Worm (Caenorhabditis elegans) whole organism, young adult: ENCODE measurements around the gene C56G2.9.

Source experiments
- F23B12.7 ChIP-seq: sonication (generic microtip); optimal IDR thresholded peaks from 2 replicates; lab custom pipeline; 2017; ENCODE audit warnings: missing genetic modification characterization, mild to moderate bottlenecking, missing compliant biosample characterization, antibody characterized with exemption, moderate library complexity; ENCODE audit not compliant: insufficient read depth
- F37B4.10 ChIP-seq: fragments of 200-800 bp; sonication (Bioruptor generic); IDR thresholded peaks from 2 replicates; pipeline ENCODE4 v1.3.6; 2022; ENCODE audit warnings: missing genetic modification characterization, missing compliant biosample characterization
- F49E8.2 ChIP-seq: sonication (generic microtip); optimal IDR thresholded peaks from 3 replicates; lab custom pipeline; 2017; ENCODE audit warnings: missing genetic modification characterization, mild to moderate bottlenecking, missing compliant biosample characterization, antibody characterized with exemption, moderate library complexity; ENCODE audit not compliant: insufficient read depth
- F52B5.7 ChIP-seq: sonication (generic microtip); optimal IDR thresholded peaks from 2 replicates; lab custom pipeline; 2016; ENCODE audit warnings: mild to moderate bottlenecking, missing genetic modification characterization, missing compliant biosample characterization
- F55B11.4 ChIP-seq: sonication (generic microtip); optimal IDR thresholded peaks from 2 replicates; lab custom pipeline; 2016; ENCODE audit warnings: missing compliant biosample characterization, missing genetic modification characterization, borderline replicate concordance; ENCODE audit not compliant: insufficient read depth
- F57A8.1 ChIP-seq: fragments of 200-800 bp; sonication (Bioruptor generic); optimal IDR thresholded peaks from 2 replicates; lab custom pipeline; 2018; ENCODE audit warnings: mild to moderate bottlenecking, missing genetic modification characterization, moderate library complexity, missing compliant biosample characterization
- ama-1 ChIP-seq, 3 experiments: fragments of 150-350 bp in 1 of 3; sonication (generic microtip) in 2 of 3; optimal IDR thresholded peaks; 2 replicates each; lab custom pipeline; 2014 to 2018; ENCODE audit warnings: missing biosample characterization in 2 of 3, missing genetic modification characterization in 2 of 3, missing genetic modification reagents in 2 of 3
- aptf-3 ChIP-seq: fragments of 200-800 bp; sonication (Bioruptor generic); IDR thresholded peaks from 2 replicates; pipeline ENCODE4 v1.3.6; 2022; ENCODE audit warnings: missing genetic modification characterization, missing compliant biosample characterization
- ccch-3 ChIP-seq: fragments of 200-800 bp; sonication (Bioruptor generic); optimal IDR thresholded peaks from 2 replicates; lab custom pipeline; 2018; ENCODE audit warnings: mild to moderate bottlenecking, missing genetic modification characterization, missing compliant biosample characterization
- cebp-2 ChIP-seq: fragments of 200-800 bp; sonication (Bioruptor generic); IDR thresholded peaks from 2 replicates; pipeline ENCODE4 v1.3.6; 2022; ENCODE audit warnings: missing genetic modification characterization, missing compliant biosample characterization
- ceh-27 ChIP-seq: fragments of 200-800 bp; sonication (Bioruptor generic); optimal IDR thresholded peaks from 2 replicates; lab custom pipeline; 2018; ENCODE audit warnings: mild to moderate bottlenecking, missing genetic modification characterization, moderate library complexity, missing compliant biosample characterization
- ceh-58 ChIP-seq: fragments of 200-800 bp; sonication (Bioruptor generic); IDR thresholded peaks from 2 replicates; pipeline ENCODE4 v1.3.6; 2022; ENCODE audit warnings: missing genetic modification characterization, missing compliant biosample characterization
- die-1 ChIP-seq: sonication (generic microtip); optimal IDR thresholded peaks from 2 replicates; lab custom pipeline; 2016; ENCODE audit warnings: missing genotype, mild to moderate bottlenecking, missing genetic modification characterization, missing compliant biosample characterization
- dox-1 ChIP-seq: fragments of 200-800 bp; sonication (Bioruptor generic); IDR thresholded peaks from 2 replicates; pipeline ENCODE4 v1.3.6; 2022; ENCODE audit warnings: missing genetic modification reagents, missing genetic modification characterization, missing compliant biosample characterization
- ets-4 ChIP-seq: fragments of 200-800 bp; sonication (Bioruptor generic); optimal IDR thresholded peaks from 2 replicates; lab custom pipeline; 2018; ENCODE audit warnings: mild to moderate bottlenecking, missing genetic modification characterization, missing compliant biosample characterization
- fkh-3 ChIP-seq: sonication (generic microtip); optimal IDR thresholded peaks from 2 replicates; lab custom pipeline; 2016; ENCODE audit warnings: mild to moderate bottlenecking, missing genetic modification characterization, missing compliant biosample characterization
- him-1 ChIP-seq: sonication (generic microtip); optimal IDR thresholded peaks from 2 replicates; lab custom pipeline; 2016; ENCODE audit warnings: missing genotype, missing genetic modification reagents, missing genetic modification characterization, missing compliant biosample characterization
- hsf-1 ChIP-seq: fragments of 200-800 bp; sonication (Bioruptor generic); IDR thresholded peaks from 2 replicates; pipeline ENCODE4 v1.3.6; 2022; ENCODE audit warnings: missing genetic modification reagents, missing genetic modification characterization, missing compliant biosample characterization
- lin-35 ChIP-seq, 3 experiments: fragments of 150-350 bp in 2 of 3; sonication (generic microtip) in 1 of 3; optimal IDR thresholded peaks; 2 replicates each; lab custom pipeline; 2014 to 2018; ENCODE audit warnings: missing biosample characterization in 3 of 3, missing genetic modification characterization in 3 of 3, missing genetic modification reagents in 3 of 3
- lin-40 ChIP-seq: sonication (generic microtip); optimal IDR thresholded peaks from 2 replicates; lab custom pipeline; 2016; ENCODE audit warnings: missing genetic modification characterization, mild to moderate bottlenecking, missing compliant biosample characterization, missing genotype, missing genetic modification reagents
- lir-1 ChIP-seq: fragments of 200-800 bp; sonication (Bioruptor generic); conservative IDR thresholded peaks from 2 replicates; pipeline ENCODE4 v1.3.6; 2022; ENCODE audit warnings: missing genetic modification reagents, missing genetic modification characterization, missing compliant biosample characterization
- lsl-1 ChIP-seq: fragments of 200-800 bp; sonication (Bioruptor generic); optimal IDR thresholded peaks from 2 replicates; lab custom pipeline; 2018; ENCODE audit warnings: mild to moderate bottlenecking, missing genetic modification characterization, moderate library complexity, missing compliant biosample characterization
- lsy-27 ChIP-seq: sonication (generic microtip); optimal IDR thresholded peaks from 2 replicates; lab custom pipeline; 2017; ENCODE audit warnings: missing genetic modification characterization, mild to moderate bottlenecking, missing compliant biosample characterization, antibody characterized with exemption, missing genotype, borderline replicate concordance; ENCODE audit not compliant: insufficient read depth
- madf-10 ChIP-seq: sonication (generic microtip); optimal IDR thresholded peaks from 2 replicates; lab custom pipeline; 2016; ENCODE audit warnings: mild to moderate bottlenecking, missing genetic modification characterization, missing compliant biosample characterization
- madf-3 ChIP-seq: fragments of 200-800 bp; sonication (Bioruptor generic); IDR thresholded peaks from 2 replicates; pipeline ENCODE4 v1.3.6; 2022; ENCODE audit warnings: missing genetic modification reagents, missing genetic modification characterization, missing compliant biosample characterization
- madf-6 ChIP-seq: fragments of 200-800 bp; sonication (Bioruptor generic); IDR thresholded peaks from 2 replicates; pipeline ENCODE4 v1.3.6; 2022; ENCODE audit warnings: missing genetic modification reagents, missing genetic modification characterization, missing compliant biosample characterization
- madf-8 ChIP-seq: fragments of 200-800 bp; sonication (Bioruptor generic); conservative IDR thresholded peaks from 2 replicates; pipeline ENCODE4 v1.3.6; 2022; ENCODE audit warnings: missing genetic modification reagents, missing genetic modification characterization, missing compliant biosample characterization
- mcd-1 ChIP-seq: fragments of 200-800 bp; sonication (Bioruptor generic); IDR thresholded peaks from 2 replicates; pipeline ENCODE4 v1.3.6; 2022; ENCODE audit warnings: missing genetic modification reagents, missing genetic modification characterization, missing compliant biosample characterization
- nfya-1 ChIP-seq: sonication (generic microtip); optimal IDR thresholded peaks from 2 replicates; lab custom pipeline; 2017; ENCODE audit warnings: antibody characterized with exemption, missing compliant biosample characterization, missing genetic modification characterization, borderline replicate concordance; ENCODE audit not compliant: insufficient read depth
- nfya-2 ChIP-seq: fragments of 200-800 bp; sonication (Bioruptor generic); IDR thresholded peaks from 2 replicates; pipeline ENCODE4 v1.3.6; 2022; ENCODE audit warnings: missing genetic modification reagents, missing genetic modification characterization, missing compliant biosample characterization
- nhr-80 ChIP-seq: sonication (generic microtip); optimal IDR thresholded peaks from 2 replicates; lab custom pipeline; 2016; ENCODE audit warnings: missing genetic modification characterization, missing compliant biosample characterization
- nhr-90 ChIP-seq: sonication (generic microtip); optimal IDR thresholded peaks from 2 replicates; lab custom pipeline; 2016; ENCODE audit warnings: missing genotype, mild to moderate bottlenecking, missing genetic modification characterization, missing compliant biosample characterization
- pha-4 ChIP-seq: fragments of 150-350 bp; sonication (generic microtip); optimal IDR thresholded peaks from 2 replicates; lab custom pipeline; 2014; ENCODE audit warnings: missing biosample characterization, missing genetic modification reagents, missing genetic modification characterization
- repo-1 ChIP-seq: sonication (generic microtip); optimal IDR thresholded peaks from 2 replicates; lab custom pipeline; 2017; ENCODE audit warnings: mild to moderate bottlenecking, missing genetic modification characterization, missing compliant biosample characterization
- rpc-1 ChIP-seq, 2 experiments: fragments of 150-350 bp in 1 of 2; sonication (generic microtip) in 1 of 2; optimal IDR thresholded peaks; 2 replicates each; lab custom pipeline; 2014 to 2018; ENCODE audit warnings: missing biosample characterization in 1 of 2, missing genetic modification characterization in 1 of 2, missing genetic modification reagents in 1 of 2, missing genotype in 1 of 2
- sea-2 ChIP-seq: fragments of 200-800 bp; sonication (Bioruptor generic); IDR thresholded peaks from 2 replicates; pipeline ENCODE4 v1.3.6; 2022; ENCODE audit warnings: missing genetic modification characterization, missing compliant biosample characterization
- somi-1 ChIP-seq: fragments of 200-800 bp; sonication (Bioruptor generic); optimal IDR thresholded peaks from 2 replicates; lab custom pipeline; 2018; ENCODE audit warnings: mild to moderate bottlenecking, missing genetic modification characterization, missing compliant biosample characterization
- unc-62 ChIP-seq: fragments of 150-350 bp; optimal IDR thresholded peaks from 2 replicates; lab custom pipeline; 2014; ENCODE audit warnings: missing biosample characterization, missing genetic modification reagents, missing genetic modification characterization
- xnd-1 ChIP-seq: sonication (generic microtip); optimal IDR thresholded peaks from 2 replicates; lab custom pipeline; 2016; ENCODE audit warnings: missing genotype, missing genetic modification reagents, missing genetic modification characterization, missing compliant biosample characterization
- ztf-18 ChIP-seq: sonication (generic microtip); optimal IDR thresholded peaks from 2 replicates; lab custom pipeline; 2016; ENCODE audit warnings: missing genotype, mild to moderate bottlenecking, missing genetic modification characterization, missing compliant biosample characterization
- ztf-22 ChIP-seq: fragments of 200-800 bp; sonication (Bioruptor generic); optimal IDR thresholded peaks from 2 replicates; lab custom pipeline; 2018; ENCODE audit warnings: mild to moderate bottlenecking, missing genetic modification characterization, moderate library complexity, missing compliant biosample characterization
- ztf-6 ChIP-seq: fragments of 200-800 bp; sonication (Bioruptor generic); IDR thresholded peaks from 2 replicates; pipeline ENCODE4 v1.3.6; 2022; ENCODE audit warnings: missing genetic modification reagents, missing genetic modification characterization, missing compliant biosample characterization

The C56G2.9 gene

ce11 chrIII:6343229-6343628, at the start of gene C56G2.9:
TSS of gene C56G2.9 (minus strand) at chrIII:6343329.
- TF ChIP-seq repo-1 (tag; lab: Kevin White, UChicago) (no peak), nhr-80 (tag; lab: Kevin White, UChicago) (no peak), madf-10 (tag; lab: Kevin White, UChicago) (no peak), nfya-2 (no peak)
- TF ChIP-seq, all 124 proteins: peak for 0

ce11 chrIII:6390644-6391043, 47.5 kb upstream of the C56G2.9 start, which contains the start of gene smrc-1:
TSS of gene smrc-1 (plus strand) at chrIII:6390944.
- TF ChIP-seq rpc-1 (optimal IDR thresholded peaks at IDR 0.05; lab: Kevin White, UChicago) (no peak), rpc-1 (tag; optimal IDR thresholded peaks at IDR 0.05; lab: Kevin White, UChicago) (no peak), unc-62 (GFP tag; lab: Kevin White, UChicago) (no peak), nfya-1 (no peak), madf-3 (GFP tag; lab: Robert Waterston, UW) (no peak), xnd-1 (tag; lab: Kevin White, UChicago) (no peak), ccch-3 (GFP tag; lab: Kevin White, UChicago) (no peak), dox-1 (GFP tag; lab: Robert Waterston, UW) (no peak), lsy-27 (tag; lab: Kevin White, UChicago) (no peak), lsl-1 (GFP tag; lab: Kevin White, UChicago) (no peak), ceh-58 (GFP tag; lab: Robert Waterston, UW) (no peak), lin-40 (tag; lab: Kevin White, UChicago) (no peak)
- TF ChIP-seq, all 124 proteins: peak for 0

- TF ChIP-seq F55B11.4 (no peak), nhr-90 (no peak), lsl-1 (GFP tag; lab: Kevin White, UChicago) (peak; percentile 0)
Observed at ce11 chrIII:6389533-6389932, 46.4 kb upstream of the C56G2.9 start, which contains the start of gene C16A3.2. TSS of gene C16A3.2 (plus strand) at chrIII:6389833.

- no peak for TF ChIP-seq F37B4.10 (GFP tag; lab: Robert Waterston, UW)
- no peak for TF ChIP-seq pha-4
- TF ChIP-seq sea-2 (GFP tag; lab: Robert Waterston, UW) = no peak
- TF ChIP-seq somi-1 (GFP tag; lab: Kevin White, UChicago) = no peak
- TF ChIP-seq fkh-3 (tag; lab: Kevin White, UChicago) = no peak
- no peak for TF ChIP-seq ztf-22 (GFP tag; lab: Kevin White, UChicago)
- no peak for TF ChIP-seq ets-4
- peak in 1 of 3 experiments; percentile 39 for TF ChIP-seq lin-35 (GFP tag; optimal IDR thresholded peaks at IDR 0.05; lab: Kevin White, UChicago)
- TF ChIP-seq unc-62 (GFP tag; lab: Kevin White, UChicago) = no peak
- no peak for TF ChIP-seq aptf-3 (GFP tag; lab: Robert Waterston, UW)
- TF ChIP-seq ztf-18 (tag; lab: Kevin White, UChicago) = peak; percentile 1
- TF ChIP-seq lsl-1 (GFP tag; lab: Kevin White, UChicago) = peak; percentile 87
- no peak for TF ChIP-seq cebp-2 (GFP tag; lab: Robert Waterston, UW)
- TF ChIP-seq mcd-1 (GFP tag; lab: Robert Waterston, UW) = no peak
- peak; percentile 30; the same call in 1 of the 2 replicates for TF ChIP-seq madf-6 (GFP tag; lab: Robert Waterston, UW)
- no peak for TF ChIP-seq hsf-1 (GFP tag; lab: Robert Waterston, UW)
- no peak for TF ChIP-seq lir-1 (GFP tag; lab: Robert Waterston, UW)
- TF ChIP-seq ztf-6 (GFP tag; lab: Robert Waterston, UW) = no peak
- TF ChIP-seq F57A8.1 (GFP tag; lab: Kevin White, UChicago) = no peak
- peak; percentile 42 for TF ChIP-seq him-1 (tag; lab: Kevin White, UChicago)
- TF ChIP-seq madf-8 (GFP tag; lab: Robert Waterston, UW) = no peak
- TF ChIP-seq F49E8.2 = peak; percentile 59
- TF ChIP-seq xnd-1 (tag; lab: Kevin White, UChicago) = peak; percentile 14
- TF ChIP-seq F52B5.7 (tag; lab: Kevin White, UChicago) = no peak
- peak; percentile 20 for TF ChIP-seq F23B12.7 (tag; lab: Kevin White, UChicago)
- TF ChIP-seq ama-1 (optimal IDR thresholded peaks at IDR 0.05; lab: Kevin White, UChicago) = no peak
- TF ChIP-seq ama-1 (GFP tag; optimal IDR thresholded peaks at IDR 0.05; lab: Kevin White, UChicago) = peak in 1 of 2 experiments; percentile 2
- no peak for TF ChIP-seq ceh-27 (GFP tag; lab: Kevin White, UChicago)
- no peak for TF ChIP-seq die-1
Observed at ce11 chrIII:6382987-6383602, 40.0 kb upstream of the C56G2.9 start, which contains the start of gene let-716. TSS of gene let-716 (plus strand) at chrIII:6383552.
